Worm (Caenorhabditis elegans): Measurements from ENCODE around the gene tmed-1.

Gene tmed-1

ce11 chrIV:12113056-12113455, 35.1 kb upstream of the tmed-1 start:
- TF ChIP-seq ztf-16 (tag; optimal IDR thresholded peaks at IDR 0.05) (no peak), ceh-18 (tag; optimal IDR thresholded peaks at IDR 0.05) (peak; percentile 62)

ce11 chrIV:12111477-12111876, 33.5 kb upstream of the tmed-1 start, which contains the start of gene dlc-2:
dlc-2 (minus strand) TSS chrIV:12111577.
- TF ChIP-seq fax-1 (tag; optimal IDR thresholded peaks at IDR 0.05) (no peak), pros-1 (tag; optimal IDR thresholded peaks at IDR 0.05) (no peak), sox-2 (GFP tag; IDR thresholded peaks at IDR 0.05) (no peak), hlh-6 (tag; optimal IDR thresholded peaks at IDR 0.05) (no peak), ceh-19 (GFP tag; optimal IDR thresholded peaks at IDR 0.05) (no peak), hlh-30 (tag; optimal IDR thresholded peaks at IDR 0.05; ENCODE audit: insufficient read depth) (no peak), C08G9.2 (tag; optimal IDR thresholded peaks at IDR 0.05) (no peak), F13H6.1 (tag; optimal IDR thresholded peaks at IDR 0.05) (no peak), Y22D7AL.16 (tag; optimal IDR thresholded peaks at IDR 0.05) (no peak), pat-9 (tag; optimal IDR thresholded peaks at IDR 0.05) (no peak), tbx-7 (tag; optimal IDR thresholded peaks at IDR 0.05) (no peak), ets-4 (tag; optimal IDR thresholded peaks at IDR 0.05) (no peak), ttx-3 (tag; optimal IDR thresholded peaks at IDR 0.05) (no peak)

- no peak for TF ChIP-seq tbx-2 (tag; optimal IDR thresholded peaks at IDR 0.05)
Observed at ce11 chrIV:12110339-12110738, 32.4 kb upstream of the tmed-1 start, which contains the start of gene col-129. col-129 (minus strand) TSS chrIV:12110439.

- TF ChIP-seq pat-9 (tag; optimal IDR thresholded peaks at IDR 0.05) (no peak), ceh-2 (tag; optimal IDR thresholded peaks at IDR 0.05) (no peak), sox-4 (tag; optimal IDR thresholded peaks at IDR 0.05) (no peak), unc-42 (tag; optimal IDR thresholded peaks at IDR 0.05) (no peak), ceh-19 (GFP tag; optimal IDR thresholded peaks at IDR 0.05) (no peak), ceh-45 (GFP tag; IDR thresholded peaks at IDR 0.05) (no peak), hlh-8 (tag; optimal IDR thresholded peaks at IDR 0.05) (no peak)
Observed at ce11 chrIV:12109743-12110142, 31.8 kb upstream of the tmed-1 start.

ce11 chrIV:12108984-12109657, 31.2 kb upstream of the tmed-1 start:
- TF ChIP-seq elt-4 (tag; optimal IDR thresholded peaks at IDR 0.05) (peak; percentile 38), ceh-22 (tag; optimal IDR thresholded peaks at IDR 0.05) (no peak)

- no peak for TF ChIP-seq pat-9 (tag; optimal IDR thresholded peaks at IDR 0.05)
- no peak for TF ChIP-seq sox-4 (tag; optimal IDR thresholded peaks at IDR 0.05)
- no peak for TF ChIP-seq eyg-1 (tag; optimal IDR thresholded peaks at IDR 0.05)
- TF ChIP-seq fax-1 (tag; optimal IDR thresholded peaks at IDR 0.05), result no peak
- TF ChIP-seq Y22D7AL.16 (tag; optimal IDR thresholded peaks at IDR 0.05), result no peak
- no peak for TF ChIP-seq ceh-18 (tag; optimal IDR thresholded peaks at IDR 0.05)
- no peak for TF ChIP-seq lin-11 (tag; optimal IDR thresholded peaks at IDR 0.05)
- no peak for TF ChIP-seq fkh-10 (GFP tag; optimal IDR thresholded peaks at IDR 0.05)
- no peak for TF ChIP-seq dve-1 (tag; optimal IDR thresholded peaks at IDR 0.05)
- no peak for TF ChIP-seq unc-55 (GFP tag; optimal IDR thresholded peaks at IDR 0.05)
Observed at ce11 chrIV:12105558-12105957, 27.6 kb upstream of the tmed-1 start, which contains the start of gene M18.3. M18.3 (plus strand) TSS chrIV:12105858.

ce11 chrIV:12096479-12096878, 18.5 kb upstream of the tmed-1 start, which contains the start of gene mon-2:
mon-2 (plus strand) TSS chrIV:12096779.
- TF ChIP-seq C38D4.7 (GFP tag; optimal IDR thresholded peaks at IDR 0.05), result no peak
- TF ChIP-seq ceh-22 (tag; optimal IDR thresholded peaks at IDR 0.05), result no peak
- no peak for TF ChIP-seq nfya-1 (tag; optimal IDR thresholded peaks at IDR 0.05)
- TF ChIP-seq nhr-232 (tag; optimal IDR thresholded peaks at IDR 0.05), result no peak

Measured in whole organism, late embryonic.